Worm (Caenorhabditis elegans) whole organism, young adult: Measurements from ENCODE around the gene xrn-1.
"Not testable (repeated sequence)": the region's sequence is repeated elsewhere in the genome, so short reads cannot be mapped to it uniquely, and the experiment has no call there.

ENCODE experiments used
- D2030.7 ChIP-seq: fragments of 200-800 bp; sonication (Bioruptor generic); IDR thresholded peaks from 2 replicates; pipeline ENCODE4 v1.3.6; 2022; ENCODE audit warnings: missing genetic modification reagents, missing genetic modification characterization, missing compliant biosample characterization
- F10E7.11 ChIP-seq: sonication (generic microtip); optimal IDR thresholded peaks from 2 replicates; lab custom pipeline; 2017; ENCODE audit warnings: mild to moderate bottlenecking, missing genetic modification characterization, moderate library complexity, missing compliant biosample characterization
- F33H1.4 ChIP-seq: fragments of 200-800 bp; sonication (Bioruptor generic); IDR thresholded peaks from 2 replicates; pipeline ENCODE4 v1.3.6; 2022; ENCODE audit warnings: missing genetic modification reagents, missing genetic modification characterization, missing compliant biosample characterization
- F37B4.10 ChIP-seq: fragments of 200-800 bp; sonication (Bioruptor generic); IDR thresholded peaks from 2 replicates; pipeline ENCODE4 v1.3.6; 2022; ENCODE audit warnings: missing genetic modification characterization, missing compliant biosample characterization
- F52B5.7 ChIP-seq: sonication (generic microtip); optimal IDR thresholded peaks from 2 replicates; lab custom pipeline; 2016; ENCODE audit warnings: mild to moderate bottlenecking, missing genetic modification characterization, missing compliant biosample characterization
- K11D2.4 ChIP-seq: fragments of 200-800 bp; sonication (Bioruptor generic); IDR thresholded peaks from 2 replicates; pipeline ENCODE4 v1.3.6; 2022; ENCODE audit warnings: missing genetic modification reagents, missing genetic modification characterization, missing compliant biosample characterization
- Y79H2A.3 ChIP-seq: fragments of 200-800 bp; sonication (Bioruptor generic); conservative IDR thresholded peaks from 2 replicates; pipeline ENCODE4 v1.3.6; 2022; ENCODE audit warnings: missing genetic modification reagents, missing genetic modification characterization, missing compliant biosample characterization
- attf-3 ChIP-seq: fragments of 200-800 bp; sonication (Bioruptor generic); conservative IDR thresholded peaks from 2 replicates; pipeline ENCODE4 v1.3.6; 2022; ENCODE audit warnings: missing genetic modification reagents, missing genetic modification characterization, missing compliant biosample characterization
- attf-5 ChIP-seq: fragments of 200-800 bp; sonication (Bioruptor generic); optimal IDR thresholded peaks from 2 replicates; lab custom pipeline; 2018; ENCODE audit warnings: mild to moderate bottlenecking, missing genetic modification characterization, missing compliant biosample characterization
- attf-6 ChIP-seq: fragments of 200-800 bp; sonication (Bioruptor generic); IDR thresholded peaks from 2 replicates; pipeline ENCODE4 v1.3.6; 2022; ENCODE audit warnings: missing genetic modification reagents, missing genetic modification characterization, missing compliant biosample characterization
- bed-2 ChIP-seq: fragments of 200-800 bp; sonication (Bioruptor generic); IDR thresholded peaks from 2 replicates; pipeline ENCODE4 v1.3.6; 2022; ENCODE audit warnings: missing genetic modification reagents, missing genetic modification characterization, missing compliant biosample characterization
- cebp-2 ChIP-seq: fragments of 200-800 bp; sonication (Bioruptor generic); IDR thresholded peaks from 2 replicates; pipeline ENCODE4 v1.3.6; 2022; ENCODE audit warnings: missing genetic modification characterization, missing compliant biosample characterization
- ceh-58 ChIP-seq: fragments of 200-800 bp; sonication (Bioruptor generic); IDR thresholded peaks from 2 replicates; pipeline ENCODE4 v1.3.6; 2022; ENCODE audit warnings: missing genetic modification characterization, missing compliant biosample characterization
- efl-1 ChIP-seq: fragments of 150-350 bp; optimal IDR thresholded peaks from 2 replicates; lab custom pipeline; 2014; ENCODE audit warnings: missing biosample characterization, missing genetic modification reagents, missing genetic modification characterization
- egl-18 ChIP-seq: fragments of 200-800 bp; sonication (Bioruptor generic); IDR thresholded peaks from 2 replicates; pipeline ENCODE4 v1.3.6; 2022; ENCODE audit warnings: missing genetic modification reagents, missing genetic modification characterization, missing compliant biosample characterization
- egl-44 ChIP-seq: fragments of 200-800 bp; sonication (Bioruptor generic); IDR thresholded peaks from 2 replicates; pipeline ENCODE4 v1.3.6; 2022; ENCODE audit warnings: missing genetic modification reagents, missing genetic modification characterization, missing compliant biosample characterization
- egrh-3 ChIP-seq: fragments of 200-800 bp; sonication (Bioruptor generic); IDR thresholded peaks from 2 replicates; pipeline ENCODE4 v1.3.6; 2022; ENCODE audit warnings: missing genetic modification reagents, missing genetic modification characterization, missing compliant biosample characterization
- ekl-4 ChIP-seq: fragments of 200-800 bp; sonication (Bioruptor generic); IDR thresholded peaks from 2 replicates; pipeline ENCODE4 v1.3.6; 2022; ENCODE audit warnings: missing genetic modification reagents, missing genetic modification characterization, missing compliant biosample characterization
- ets-4 ChIP-seq: fragments of 200-800 bp; sonication (Bioruptor generic); optimal IDR thresholded peaks from 2 replicates; lab custom pipeline; 2018; ENCODE audit warnings: mild to moderate bottlenecking, missing genetic modification characterization, missing compliant biosample characterization
- hsf-1 ChIP-seq: fragments of 200-800 bp; sonication (Bioruptor generic); IDR thresholded peaks from 2 replicates; pipeline ENCODE4 v1.3.6; 2022; ENCODE audit warnings: missing genetic modification reagents, missing genetic modification characterization, missing compliant biosample characterization
- lag-1 ChIP-seq: fragments of 200-800 bp; sonication (Bioruptor generic); IDR thresholded peaks from 2 replicates; pipeline ENCODE4 v1.3.6; 2022; ENCODE audit warnings: missing genetic modification reagents, missing genetic modification characterization, missing compliant biosample characterization
- let-526 ChIP-seq: fragments of 200-800 bp; sonication (Bioruptor generic); IDR thresholded peaks from 2 replicates; pipeline ENCODE4 v1.3.6; 2022; ENCODE audit warnings: missing genetic modification reagents, missing genetic modification characterization, missing compliant biosample characterization
- let-607 ChIP-seq, 2 experiments: fragments of 200-800 bp in 1 of 2; sonication (Bioruptor generic) in 1 of 2; sonication (generic microtip) in 1 of 2; optimal IDR thresholded peaks; 2 replicates each; lab custom pipeline; 2016 to 2018; ENCODE audit warnings: mild to moderate bottlenecking in 2 of 2, missing compliant biosample characterization in 2 of 2, missing genetic modification characterization in 2 of 2, moderate library complexity in 2 of 2, missing genotype in 1 of 2
- lin-26 ChIP-seq: fragments of 200-800 bp; sonication (Bioruptor generic); IDR thresholded peaks from 2 replicates; pipeline ENCODE4 v1.3.6; 2022; ENCODE audit warnings: missing genetic modification reagents, missing genetic modification characterization, missing compliant biosample characterization
- madf-10 ChIP-seq: sonication (generic microtip); optimal IDR thresholded peaks from 2 replicates; lab custom pipeline; 2016; ENCODE audit warnings: mild to moderate bottlenecking, missing genetic modification characterization, missing compliant biosample characterization
- madf-8 ChIP-seq: fragments of 200-800 bp; sonication (Bioruptor generic); conservative IDR thresholded peaks from 2 replicates; pipeline ENCODE4 v1.3.6; 2022; ENCODE audit warnings: missing genetic modification reagents, missing genetic modification characterization, missing compliant biosample characterization
- mcd-1 ChIP-seq: fragments of 200-800 bp; sonication (Bioruptor generic); IDR thresholded peaks from 2 replicates; pipeline ENCODE4 v1.3.6; 2022; ENCODE audit warnings: missing genetic modification reagents, missing genetic modification characterization, missing compliant biosample characterization
- nfyb-1 ChIP-seq: fragments of 200-800 bp; sonication (Bioruptor generic); IDR thresholded peaks from 2 replicates; pipeline ENCODE4 v1.3.6; 2022; ENCODE audit warnings: missing genetic modification reagents, missing genetic modification characterization, missing compliant biosample characterization
- nhr-120 ChIP-seq: fragments of 200-800 bp; sonication (Bioruptor generic); IDR thresholded peaks from 2 replicates; pipeline ENCODE4 v1.3.6; 2022; ENCODE audit warnings: missing genetic modification characterization, missing compliant biosample characterization
- nhr-27 ChIP-seq: fragments of 200-800 bp; sonication (Bioruptor generic); optimal IDR thresholded peaks from 2 replicates; lab custom pipeline; 2018; ENCODE audit warnings: mild to moderate bottlenecking, missing genetic modification characterization, moderate library complexity, missing compliant biosample characterization
- rcor-1 ChIP-seq: fragments of 200-800 bp; sonication (Bioruptor generic); IDR thresholded peaks from 2 replicates; pipeline ENCODE4 v1.3.6; 2022; ENCODE audit warnings: missing genetic modification reagents, missing genetic modification characterization, missing compliant biosample characterization
- sea-2 ChIP-seq: fragments of 200-800 bp; sonication (Bioruptor generic); IDR thresholded peaks from 2 replicates; pipeline ENCODE4 v1.3.6; 2022; ENCODE audit warnings: missing genetic modification characterization, missing compliant biosample characterization
- sptf-2 ChIP-seq: fragments of 200-800 bp; sonication (Bioruptor generic); optimal IDR thresholded peaks from 2 replicates; lab custom pipeline; 2018; ENCODE audit warnings: mild to moderate bottlenecking, missing genetic modification characterization, missing compliant biosample characterization
- tbp1 ChIP-seq: fragments of 200-800 bp; sonication (Bioruptor generic); optimal IDR thresholded peaks from 2 replicates; lab custom pipeline; 2018; ENCODE audit warnings: mild to moderate bottlenecking, missing genetic modification characterization, missing compliant biosample characterization
- zfh-2 ChIP-seq: fragments of 200-800 bp; sonication (Bioruptor generic); conservative IDR thresholded peaks from 2 replicates; pipeline ENCODE4 v1.3.6; 2022; ENCODE audit warnings: missing genetic modification reagents, missing genetic modification characterization, missing compliant biosample characterization
- ztf-25 ChIP-seq: fragments of 200-800 bp; sonication (Bioruptor generic); IDR thresholded peaks from 2 replicates; pipeline ENCODE4 v1.3.6; 2022; ENCODE audit warnings: missing genetic modification reagents, missing genetic modification characterization, missing compliant biosample characterization
- ztf-6 ChIP-seq: fragments of 200-800 bp; sonication (Bioruptor generic); IDR thresholded peaks from 2 replicates; pipeline ENCODE4 v1.3.6; 2022; ENCODE audit warnings: missing genetic modification reagents, missing genetic modification characterization, missing compliant biosample characterization

The xrn-1 gene

DNA sequence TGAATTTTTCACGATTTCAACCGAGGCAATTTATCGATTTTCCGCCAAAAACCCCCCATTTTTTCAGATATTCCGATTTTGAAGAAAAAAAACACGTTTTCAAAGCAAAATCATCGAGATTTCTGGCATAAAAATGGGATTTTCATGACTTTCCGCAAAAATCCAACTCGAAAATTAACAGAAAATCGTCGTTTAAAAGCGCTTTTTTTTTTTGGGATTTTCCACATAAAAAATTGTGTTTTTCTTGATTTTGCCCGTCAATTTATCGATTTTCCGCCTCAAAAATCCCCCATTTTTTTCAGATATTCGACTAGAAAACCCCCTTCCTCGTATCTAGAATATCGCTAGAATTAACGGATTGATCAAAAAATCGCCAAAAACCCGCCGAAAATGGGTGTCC lies at the start of gene xrn-1:
Gene xrn-1, plus strand, starts transcription at position 301 of the 400 bp plus-strand sequence.
- TF ChIP-seq madf-10 (tag; lab: Kevin White, UChicago) (no peak), sea-2 (GFP tag; lab: Robert Waterston, UW) (no peak), nfyb-1 (no peak), hsf-1 (GFP tag; lab: Robert Waterston, UW) (no peak), lin-26 (no peak), madf-8 (GFP tag; lab: Robert Waterston, UW) (no peak), nhr-27 (no peak), tbp1 (GFP tag; lab: Kevin White, UChicago) (no peak)

DNA sequence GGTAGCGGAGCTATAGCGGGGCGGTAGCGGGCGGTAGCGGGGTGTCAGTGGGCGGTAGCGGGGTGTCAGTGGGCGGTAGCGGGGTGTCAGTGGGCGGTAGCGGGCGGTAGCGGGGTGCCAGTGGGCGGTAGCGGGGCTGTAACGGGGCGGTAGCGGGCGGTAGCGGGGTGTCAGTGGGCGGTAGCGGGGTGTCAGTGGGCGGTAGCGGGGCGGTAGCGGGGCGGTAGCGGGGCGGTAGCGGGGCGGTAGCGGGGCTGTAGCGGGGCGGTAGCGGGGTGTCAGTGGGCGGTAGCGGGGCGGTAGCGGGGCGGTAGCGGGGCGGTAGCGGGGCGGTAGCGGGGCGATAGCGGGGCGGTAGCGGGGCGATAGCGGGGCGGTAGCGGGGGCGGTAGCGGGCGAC lies 49.1 kb upstream of the xrn-1 start:
- TF ChIP-seq lag-1 (0 out of 2 replicates have a peak, but pooled peaks have one; percentile 43), let-526 (GFP tag; lab: Robert Waterston, UW) (peak; percentile 72; the same call in 1 of the 2 replicates), F52B5.7 (tag; lab: Kevin White, UChicago) (peak; percentile 18), K11D2.4 (0 out of 2 replicates have a peak, but pooled peaks have one; percentile 19), F37B4.10 (GFP tag; lab: Robert Waterston, UW) (0 out of 2 replicates have a peak, but pooled peaks have one; percentile 83), attf-3 (GFP tag; lab: Robert Waterston, UW) (peak; percentile 67), ztf-25 (GFP tag; lab: Robert Waterston, UW) (peak; percentile 81), bed-2 (GFP tag; lab: Robert Waterston, UW) (0 out of 2 replicates have a peak, but pooled peaks have one; percentile 27), nfyb-1 (0 out of 2 replicates have a peak, but pooled peaks have one; percentile 27), egrh-3 (GFP tag; lab: Robert Waterston, UW) (peak; percentile 100), ceh-58 (peak; percentile 92; the same call in 1 of the 2 replicates), ets-4 (GFP tag; lab: Kevin White, UChicago) (peak; percentile 13), hsf-1 (GFP tag; lab: Robert Waterston, UW) (peak; percentile 60; the same call in 1 of the 2 replicates), D2030.7 (GFP tag; lab: Robert Waterston, UW) (peak; percentile 40; the same call in 1 of the 2 replicates), egl-18 (GFP tag; lab: Robert Waterston, UW) (0 out of 2 replicates have a peak, but pooled peaks have one; percentile 61), F10E7.11 (tag; lab: Kevin White, UChicago) (peak; percentile 2), cebp-2 (peak; percentile 88; the same call in 1 of the 2 replicates), mcd-1 (GFP tag; lab: Robert Waterston, UW) (peak; percentile 61), sea-2 (GFP tag; lab: Robert Waterston, UW) (peak; percentile 68; the same call in 1 of the 2 replicates), nhr-120 (GFP tag; lab: Robert Waterston, UW) (0 out of 2 replicates have a peak, but pooled peaks have one; percentile 9), egl-44 (GFP tag; lab: Robert Waterston, UW) (peak; percentile 45; the same call in 1 of the 2 replicates), Y79H2A.3 (GFP tag; lab: Robert Waterston, UW) (0 out of 2 replicates have a peak, but pooled peaks have one; percentile 15), F33H1.4 (0 out of 2 replicates have a peak, but pooled peaks have one; percentile 9), sptf-2 (GFP tag; lab: Kevin White, UChicago) (peak; percentile 40), attf-5 (GFP tag; lab: Kevin White, UChicago) (peak; percentile 14), rcor-1 (GFP tag; lab: Robert Waterston, UW) (peak; percentile 8; the same call in 1 of the 2 replicates), lin-26 (0 out of 2 replicates have a peak, but pooled peaks have one; percentile 75), ekl-4 (GFP tag; lab: Robert Waterston, UW) (peak; percentile 56), attf-6 (0 out of 2 replicates have a peak, but pooled peaks have one; percentile 30), zfh-2 (GFP tag; lab: Robert Waterston, UW) (peak; percentile 96), ztf-6 (GFP tag; lab: Robert Waterston, UW) (peak; percentile 12; the same call in 1 of the 2 replicates)

DNA sequence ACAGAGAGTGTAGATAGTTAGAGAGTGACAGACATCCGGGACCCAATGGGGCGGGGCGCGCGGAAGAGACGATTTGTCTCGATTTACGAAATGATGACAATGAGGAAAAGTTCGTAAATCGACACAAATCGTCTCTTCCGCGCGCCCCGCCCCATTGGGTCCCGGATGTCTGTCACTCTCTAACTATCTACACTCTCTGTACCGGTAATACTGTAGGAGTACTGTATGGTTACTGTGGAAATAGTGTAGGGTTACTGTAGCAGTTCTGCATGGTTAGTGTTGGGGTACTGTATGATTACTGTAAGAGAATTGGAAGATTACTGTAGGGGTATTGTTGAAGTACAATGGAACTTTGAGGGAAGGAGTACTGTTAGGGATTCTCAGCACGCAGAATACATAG lies 47.5 kb upstream of the xrn-1 start, which contains the start of gene F01D5.10:
Gene F01D5.10, minus strand, starts transcription at position 101 of the 400 bp plus-strand sequence.
- not testable (repeated sequence) for TF ChIP-seq efl-1; let-607 (tag; optimal IDR thresholded peaks at IDR 0.05; lab: Kevin White, UChicago); nfyb-1
